Worm (Caenorhabditis elegans) whole organism, L1 larva: ENCODE results near the gene usp-4.

Experiments used
- Y116A8C.19 ChIP-seq: sonication (generic microtip); optimal IDR thresholded peaks from 2 replicates; lab custom pipeline; 2016; ENCODE audit warnings: missing compliant biosample characterization, missing genetic modification characterization, borderline replicate concordance
- aha-1 ChIP-seq: fragments of 150-350 bp; optimal IDR thresholded peaks from 2 replicates; lab custom pipeline; 2014; ENCODE audit warnings: missing biosample characterization, missing genetic modification characterization
- aly-2 ChIP-seq: fragments of 150-350 bp; optimal IDR thresholded peaks from 2 replicates; lab custom pipeline; 2014; ENCODE audit warnings: missing biosample characterization, missing genetic modification characterization
- blmp-1 ChIP-seq: fragments of 150-350 bp; optimal IDR thresholded peaks from 2 replicates; lab custom pipeline; 2014; ENCODE audit warnings: missing biosample characterization, missing genetic modification characterization
- ceh-63 ChIP-seq: fragments of 200-800 bp; sonication (Bioruptor generic); optimal IDR thresholded peaks from 2 replicates; lab custom pipeline; 2018; ENCODE audit warnings: mild to moderate bottlenecking, missing genetic modification characterization, missing compliant biosample characterization
- ceh-82 ChIP-seq, 3 experiments: fragments of 150-350 bp in 1 of 3; sonication (generic microtip) in 2 of 3; optimal IDR thresholded peaks; 2 replicates each; lab custom pipeline; 2014 to 2017; ENCODE audit warnings: missing biosample characterization in 3 of 3, missing genetic modification characterization in 3 of 3
- ceh-90 ChIP-seq: sonication (generic microtip); optimal IDR thresholded peaks from 2 replicates; lab custom pipeline; 2016; ENCODE audit warnings: missing genetic modification characterization, missing compliant biosample characterization
- efl-1 ChIP-seq, 4 experiments: fragments of 150-350 bp; optimal IDR thresholded peaks in 3 of 4; peaks in 1 of 4; 1 replicate in 1 of 4; 2 replicates in 3 of 4; lab custom pipeline; 2014; ENCODE audit warnings: missing biosample characterization in 2 of 4, missing genetic modification characterization in 2 of 4, missing genetic modification reagents in 2 of 4
- egl-13 ChIP-seq: sonication (generic microtip); optimal IDR thresholded peaks from 2 replicates; lab custom pipeline; 2016; ENCODE audit warnings: missing genotype, missing genetic modification reagents, missing genetic modification characterization, missing compliant biosample characterization
- egl-27 ChIP-seq, 2 experiments: fragments of 150-350 bp in 1 of 2; sonication (generic microtip); optimal IDR thresholded peaks; 3 replicates each; lab custom pipeline; 2017 to 2018; ENCODE audit warnings: missing biosample characterization in 2 of 2, missing genetic modification characterization in 2 of 2, missing genetic modification reagents in 2 of 2
- elt-2 ChIP-seq: sonication (generic microtip); optimal IDR thresholded peaks from 2 replicates; lab custom pipeline; 2016; ENCODE audit warnings: missing genetic modification characterization, mild to moderate bottlenecking, inconsistent platforms, missing compliant biosample characterization, missing genetic modification reagents
- elt-3 ChIP-seq, 6 experiments: fragments of 150-350 bp in 1 of 6; sonication (generic microtip); optimal IDR thresholded peaks; 2 replicates each; lab custom pipeline; 2017 to 2018; ENCODE audit warnings: missing biosample characterization in 6 of 6, missing genetic modification characterization in 6 of 6, inconsistent platforms in 1 of 6
- fos-1 ChIP-seq: fragments of 150-350 bp; optimal IDR thresholded peaks from 2 replicates; lab custom pipeline; 2014; ENCODE audit warnings: missing biosample characterization, missing genetic modification characterization
- lin-14 ChIP-seq: fragments of 200-800 bp; sonication (Bioruptor generic); optimal IDR thresholded peaks from 2 replicates; lab custom pipeline; 2018; ENCODE audit warnings: mild to moderate bottlenecking, missing genetic modification characterization, moderate library complexity, missing compliant biosample characterization
- lin-35 ChIP-seq, 2 experiments: fragments of 150-350 bp; optimal IDR thresholded peaks; 2 replicates each; lab custom pipeline; 2014; ENCODE audit warnings: missing biosample characterization in 2 of 2, missing genetic modification characterization in 2 of 2, missing genetic modification reagents in 2 of 2
- lin-39 ChIP-seq: fragments of 150-350 bp; optimal IDR thresholded peaks from 2 replicates; lab custom pipeline; 2014; ENCODE audit warnings: missing biosample characterization, missing genetic modification reagents, missing genetic modification characterization
- lir-3 ChIP-seq: sonication (generic microtip); optimal IDR thresholded peaks from 2 replicates; lab custom pipeline; 2016; ENCODE audit warnings: mild to moderate bottlenecking, missing genetic modification characterization, moderate library complexity, missing compliant biosample characterization; ENCODE audit not compliant: poor library complexity
- mef-2 ChIP-seq: fragments of 150-350 bp; optimal IDR thresholded peaks from 2 replicates; lab custom pipeline; 2014; ENCODE audit warnings: missing biosample characterization, missing genetic modification characterization
- nhr-19 ChIP-seq: fragments of 200-800 bp; sonication (Bioruptor generic); conservative IDR thresholded peaks from 2 replicates; pipeline ENCODE4 v1.3.6; 2022; ENCODE audit warnings: missing genetic modification characterization, missing compliant biosample characterization
- nhr-20 ChIP-seq: sonication (generic microtip); optimal IDR thresholded peaks from 2 replicates; lab custom pipeline; 2016; ENCODE audit warnings: mild to moderate bottlenecking, missing genetic modification characterization, missing compliant biosample characterization
- nhr-71 ChIP-seq: sonication (generic microtip); optimal IDR thresholded peaks from 2 replicates; lab custom pipeline; 2016; ENCODE audit warnings: mild to moderate bottlenecking, missing genetic modification characterization, moderate library complexity, missing compliant biosample characterization
- nhr-77 ChIP-seq: fragments of 150-350 bp; optimal IDR thresholded peaks from 2 replicates; lab custom pipeline; 2014; ENCODE audit warnings: missing biosample characterization, missing genetic modification characterization
- nhr-85 ChIP-seq: sonication (generic microtip); peaks from one replicate; lab custom pipeline; 2016; ENCODE audit warnings: missing genetic modification characterization, inconsistent platforms, missing compliant biosample characterization
- nhr-90 ChIP-seq: sonication (generic microtip); optimal IDR thresholded peaks from 2 replicates; lab custom pipeline; 2016; ENCODE audit warnings: mild to moderate bottlenecking, missing genetic modification characterization, missing compliant biosample characterization; ENCODE audit not compliant: poor library complexity
- pqm-1 ChIP-seq: sonication (generic microtip); optimal IDR thresholded peaks from 3 replicates; lab custom pipeline; 2017; ENCODE audit warnings: missing biosample characterization, missing genetic modification characterization
- rnt-1 ChIP-seq: sonication (generic microtip); optimal IDR thresholded peaks from 2 replicates; lab custom pipeline; 2016; ENCODE audit warnings: mild to moderate bottlenecking, missing genetic modification characterization, moderate library complexity, missing compliant biosample characterization
- snpc-4 ChIP-seq: fragments of 150-350 bp; optimal IDR thresholded peaks from 2 replicates; lab custom pipeline; 2014; ENCODE audit warnings: missing biosample characterization, missing genetic modification characterization
- snu-23 ChIP-seq: sonication (generic microtip); optimal IDR thresholded peaks from 2 replicates; lab custom pipeline; 2016; ENCODE audit warnings: missing genetic modification characterization, missing compliant biosample characterization
- sptf-1 ChIP-seq: fragments of 150-350 bp; optimal IDR thresholded peaks from 2 replicates; lab custom pipeline; 2014; ENCODE audit warnings: missing biosample characterization, missing genetic modification characterization
- sup-37 ChIP-seq: fragments of 200-800 bp; sonication (Bioruptor generic); optimal IDR thresholded peaks from 2 replicates; lab custom pipeline; 2018; ENCODE audit warnings: mild to moderate bottlenecking, missing genetic modification characterization, missing compliant biosample characterization
- unc-130 ChIP-seq: fragments of 150-350 bp; optimal IDR thresholded peaks from 2 replicates; lab custom pipeline; 2017; ENCODE audit warnings: missing biosample characterization, missing genetic modification characterization, inconsistent platforms
- unc-30 ChIP-seq: sonication (generic microtip); optimal IDR thresholded peaks from 2 replicates; lab custom pipeline; 2017; ENCODE audit warnings: missing biosample characterization, missing genetic modification characterization
- unc-62 ChIP-seq: fragments of 150-350 bp; optimal IDR thresholded peaks from 2 replicates; lab custom pipeline; 2014; ENCODE audit warnings: missing biosample characterization, missing genetic modification reagents, missing genetic modification characterization
- xbp-1 ChIP-seq: sonication (generic microtip); optimal IDR thresholded peaks from 2 replicates; lab custom pipeline; 2016; ENCODE audit warnings: missing genetic modification characterization, missing compliant biosample characterization

The usp-4 gene

DNA sequence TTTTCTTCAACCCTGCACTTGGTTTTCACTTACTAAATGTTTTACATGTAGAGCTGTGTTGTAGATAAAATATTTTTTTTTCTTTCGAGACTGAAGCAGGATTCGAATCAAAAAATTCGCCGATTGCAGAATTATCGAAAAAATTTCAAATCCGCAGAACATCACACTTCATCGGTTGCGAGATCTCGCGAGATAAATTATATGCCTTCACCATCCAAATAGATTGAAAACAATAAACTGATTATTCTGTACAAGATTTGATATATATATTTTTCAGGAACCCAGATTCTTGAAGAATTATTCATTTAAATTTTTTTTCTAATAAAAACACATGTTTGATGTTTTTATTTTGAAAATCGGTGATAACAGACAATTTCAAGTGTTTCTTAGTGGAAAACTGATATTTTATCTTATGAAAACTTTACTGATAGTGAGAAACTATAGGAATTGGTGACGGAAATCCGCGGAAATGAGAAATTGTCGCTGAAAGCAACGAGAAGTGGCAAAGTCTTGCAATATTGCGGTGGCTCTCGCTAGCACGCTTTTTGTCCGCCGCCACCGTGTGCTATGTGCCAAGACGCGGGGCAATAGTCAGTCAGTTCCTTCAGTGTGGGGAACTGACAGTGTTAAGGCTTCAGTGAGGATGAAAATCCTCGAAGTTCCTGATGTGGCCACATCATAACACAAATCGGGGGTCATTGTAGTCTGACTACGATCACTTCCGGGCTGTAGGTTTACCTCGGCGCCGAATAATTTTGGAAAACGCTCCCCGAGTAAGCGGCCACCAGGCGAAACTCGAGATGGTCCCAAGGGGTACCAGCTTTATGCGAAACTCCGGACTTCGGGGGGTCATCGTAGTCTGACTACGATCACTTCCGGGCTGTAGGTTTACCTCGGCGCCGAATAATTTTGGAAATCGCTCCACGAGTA is 35.5 kb downstream of the usp-4 start:
- TF ChIP-seq elt-2 (tag; lab: Kevin White, UChicago), result peak; percentile 2
- TF ChIP-seq snpc-4 (tag; lab: Kevin White, UChicago), result peak; percentile 49
- no peak for TF ChIP-seq xbp-1 (tag; lab: Kevin White, UChicago)
- peak; percentile 32 for TF ChIP-seq nhr-20 (tag; lab: Kevin White, UChicago)
- peak; percentile 47 for TF ChIP-seq nhr-71 (tag; lab: Kevin White, UChicago)
- peak; percentile 74 for TF ChIP-seq aly-2
- TF ChIP-seq egl-13 (tag; lab: Kevin White, UChicago), result no peak
- TF ChIP-seq unc-130 (tag; lab: Kevin White, UChicago), result no peak
- peak; percentile 35 for TF ChIP-seq snu-23 (GFP tag; lab: Kevin White, UChicago)
- no peak for TF ChIP-seq lir-3 (tag; lab: Kevin White, UChicago)
- TF ChIP-seq nhr-90, result peak; percentile 43
- TF ChIP-seq lin-35 (GFP tag; optimal IDR thresholded peaks at IDR 0.05; lab: Kevin White, UChicago), result peak in 1 of 2 experiments; percentile 21
- peak; percentile 41 for TF ChIP-seq nhr-19 (GFP tag; lab: Robert Waterston, UW)
- TF ChIP-seq, all 84 proteins: peak for 9

DNA sequence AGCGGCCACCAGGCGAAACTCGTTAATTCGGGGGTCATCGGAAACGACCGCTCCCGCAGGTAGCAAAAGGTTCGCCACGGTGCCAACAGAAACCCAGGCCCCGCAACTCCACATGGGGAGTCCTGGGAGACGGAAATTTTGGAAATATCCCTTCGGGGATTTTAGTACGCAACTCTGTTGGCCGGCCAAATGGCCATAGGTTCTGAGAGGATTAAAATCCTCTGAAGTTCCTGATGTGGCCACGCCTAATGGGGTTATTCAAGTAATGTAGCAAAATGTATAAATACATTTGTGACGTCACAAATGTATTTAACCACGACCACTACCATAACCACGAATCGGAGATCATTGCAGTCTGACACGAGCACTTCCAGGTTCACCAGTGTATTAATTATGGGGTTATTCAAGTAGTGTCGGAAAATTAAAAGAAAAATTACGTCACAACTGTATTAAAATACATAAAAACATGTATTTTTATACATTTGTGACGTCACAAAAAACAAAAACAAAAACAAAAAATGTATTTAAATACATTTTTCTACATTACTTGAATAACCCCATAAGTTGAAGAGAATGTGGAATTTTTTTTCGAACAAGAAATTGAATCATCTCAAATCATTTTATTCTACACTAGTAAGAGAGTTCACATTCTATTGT is 36.3 kb downstream of the usp-4 start:
- TF ChIP-seq egl-27 (tag; optimal IDR thresholded peaks at IDR 0.05; lab: Kevin White, UChicago) (no peak), sup-37 (GFP tag; lab: Kevin White, UChicago) (no peak), aha-1 (no peak), elt-3 (tag; optimal IDR thresholded peaks at IDR 0.05; lab: Kevin White, UChicago) (no peak)

DNA sequence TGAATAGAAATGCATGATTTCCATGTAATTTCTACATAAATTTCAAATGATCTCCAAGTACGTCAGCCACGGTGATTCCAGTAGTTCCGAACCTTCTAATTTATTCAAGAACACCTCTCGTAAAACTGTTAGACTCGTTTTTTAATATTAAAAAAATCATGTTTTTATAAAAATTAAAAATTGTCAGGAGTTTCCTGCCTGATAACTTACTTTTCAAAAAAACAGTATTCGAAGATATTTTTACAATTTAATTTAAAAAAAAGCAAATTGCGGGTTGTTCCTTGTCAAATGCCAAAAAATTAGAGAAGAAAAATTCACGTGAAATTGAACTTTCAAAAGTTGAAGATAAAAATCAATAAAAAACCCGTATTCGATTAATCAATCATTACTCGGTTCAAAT is 38.4 kb downstream of the usp-4 start, which contains the start of the genes C17H12.3 and C17H12.12:
Gene C17H12.3, minus strand, starts transcription at position 101 of the 400 bp plus-strand sequence.
Gene C17H12.12, plus strand, starts transcription at position 396 of the 400 bp plus-strand sequence.
- no peak for TF ChIP-seq nhr-77 (tag; lab: Kevin White, UChicago)
- TF ChIP-seq, all 84 proteins: peak for 0

DNA sequence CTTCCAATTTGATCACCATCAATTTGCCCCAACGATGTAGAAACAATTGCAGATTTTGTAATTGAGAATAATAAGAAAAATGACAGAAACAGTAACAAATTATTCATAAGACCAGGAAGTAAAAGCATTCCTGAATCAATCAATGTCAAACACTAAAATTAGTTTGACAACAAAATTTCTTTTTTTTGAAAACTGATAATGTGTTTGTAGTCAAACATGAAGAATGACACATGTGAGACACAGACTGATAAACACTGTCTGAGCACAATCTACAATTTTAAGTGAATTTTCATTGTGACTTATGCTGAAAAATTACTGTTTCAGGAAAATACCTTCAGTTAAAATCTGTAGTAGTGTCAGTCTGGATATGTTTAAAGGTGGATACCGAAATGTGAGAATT is 45.0 kb downstream of the usp-4 start, which contains the start of the genes cest-4 and C17H12.11:
Gene cest-4, minus strand, starts transcription at position 206 of the 400 bp plus-strand sequence.
Gene C17H12.11, plus strand, starts transcription at position 256 of the 400 bp plus-strand sequence.
- TF ChIP-seq ceh-82 (tag; optimal IDR thresholded peaks at IDR 0.05; lab: Kevin White, UChicago) (no peak), lin-35 (GFP tag; optimal IDR thresholded peaks at IDR 0.05; lab: Kevin White, UChicago) (peak in 1 of 2 experiments; percentile 23), pqm-1 (tag; lab: Kevin White, UChicago) (peak; percentile 5), elt-2 (tag; lab: Kevin White, UChicago) (peak; percentile 55)

DNA sequence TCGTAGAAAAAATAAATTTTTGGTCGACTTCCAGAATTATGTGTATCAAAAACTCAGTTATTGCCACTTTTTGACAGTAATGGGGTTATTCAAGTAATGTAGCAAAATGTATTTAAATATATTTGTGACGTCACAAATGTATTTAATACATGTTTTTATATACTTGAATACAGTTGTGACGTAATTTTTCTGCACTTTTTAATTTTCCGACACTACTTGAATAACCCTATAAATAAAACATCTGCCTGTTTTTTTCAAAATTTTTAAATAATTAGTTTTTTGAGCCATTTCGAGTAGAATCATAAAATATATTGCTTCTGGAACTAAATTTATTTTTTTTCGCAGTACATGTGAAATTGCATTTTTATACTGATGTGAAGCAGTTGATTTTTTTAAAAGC is 46.2 kb downstream of the usp-4 start:
- TF ChIP-seq mef-2 (tag; lab: Kevin White, UChicago), result no peak
- TF ChIP-seq, all 84 proteins: peak for 0

DNA sequence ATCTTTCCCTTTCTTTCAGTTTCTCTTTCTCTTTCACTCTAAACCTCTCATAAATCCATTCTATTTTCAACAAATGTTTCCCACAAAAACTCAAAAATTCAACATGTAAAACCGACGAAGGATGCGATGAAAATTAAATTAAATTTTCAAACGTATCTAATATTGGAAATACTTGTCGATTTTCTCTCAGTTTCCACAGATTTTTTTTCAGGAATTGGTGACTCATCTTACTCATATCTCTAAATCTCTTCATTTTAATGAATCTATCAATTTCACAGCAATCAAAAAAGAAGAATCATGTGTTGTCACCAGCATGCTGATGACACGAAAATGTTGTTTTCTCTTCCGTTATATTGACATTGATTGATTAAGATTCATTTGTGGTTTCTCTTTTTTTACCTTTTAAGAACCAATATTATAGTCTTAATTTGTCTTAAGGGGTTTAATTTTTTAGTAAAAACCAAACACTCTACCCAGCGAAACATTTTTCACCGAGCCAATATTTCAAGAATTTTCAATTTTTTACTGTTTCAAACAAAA is 46.8 kb downstream of the usp-4 start:
- TF ChIP-seq lin-14 (GFP tag; lab: Kevin White, UChicago) (peak; percentile 71), Y116A8C.19 (tag; lab: Kevin White, UChicago) (no peak), nhr-20 (tag; lab: Kevin White, UChicago) (peak; percentile 20), unc-62 (no peak), lin-35 (GFP tag; optimal IDR thresholded peaks at IDR 0.05; lab: Kevin White, UChicago) (peak in 1 of 2 experiments; percentile 23), nhr-85 (tag; lab: Kevin White, UChicago) (peak; percentile 72), fos-1 (tag; lab: Kevin White, UChicago) (peak; percentile 3), blmp-1 (tag; lab: Kevin White, UChicago) (peak; percentile 61), efl-1 (optimal IDR thresholded peaks at IDR 0.05; lab: Kevin White, UChicago) (no peak), efl-1 (GFP tag; optimal IDR thresholded peaks at IDR 0.05 in 1 of 2; lab: Kevin White, UChicago) (peak in 1 of 2 experiments; percentile 60), lin-39 (peak; percentile 62), elt-3 (tag; optimal IDR thresholded peaks at IDR 0.05; lab: Kevin White, UChicago) (peak in 1 of 6 experiments; percentile 52), rnt-1 (tag; lab: Kevin White, UChicago) (peak; percentile 66), unc-30 (tag; lab: Kevin White, UChicago) (no peak), ceh-63 (no peak), ceh-90 (no peak), nhr-71 (tag; lab: Kevin White, UChicago) (peak; percentile 38), sptf-1 (tag; lab: Kevin White, UChicago) (no peak), snu-23 (GFP tag; lab: Kevin White, UChicago) (peak; percentile 31)
